Fruit fly (Drosophila melanogaster): ENCODE data around the gene CG34178.

CG34178 gene

DNA sequence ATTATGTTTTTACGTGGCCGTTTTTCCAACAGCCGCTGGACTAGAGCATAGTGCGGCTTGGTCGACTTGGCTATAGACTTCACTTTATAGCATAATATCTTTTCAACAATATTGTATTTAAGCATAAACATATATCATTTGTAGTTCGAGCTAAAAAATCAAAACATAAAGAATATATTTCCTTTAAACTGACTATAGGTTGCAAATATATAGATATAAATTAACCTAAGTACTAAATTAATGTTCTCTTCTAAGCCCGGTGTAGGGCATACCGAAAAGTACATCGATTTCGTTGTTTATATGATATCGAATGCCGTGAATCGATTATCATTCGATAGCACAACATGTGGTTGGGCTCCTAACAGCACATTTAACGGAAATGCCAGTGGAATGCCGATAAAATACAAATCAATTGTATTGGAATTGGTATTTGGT lies 14.9 kb downstream of the CG34178 start, which contains the start of gene MFS18 (continued):
- TF ChIP-seq NC2β (GFP tag; optimal IDR thresholded peaks at IDR 0.05) (peak; percentile 66), trh (GFP tag; optimal IDR thresholded peaks at IDR 0.05) (peak; percentile 92), corto (GFP tag; optimal IDR thresholded peaks at IDR 0.05) (no peak), CG10321 (GFP tag; IDR thresholded peaks at IDR 0.05) (peak; percentile 86), CG17568 (GFP tag; optimal IDR thresholded peaks at IDR 0.05) (no peak), CG17385 (GFP tag; optimal IDR thresholded peaks at IDR 0.05) (peak; percentile 92), CG17829 (tag; optimal IDR thresholded peaks at IDR 0.05) (peak; percentile 99), CG2875 (GFP tag; optimal IDR thresholded peaks at IDR 0.05) (peak; percentile 94), ERR (GFP tag; optimal IDR thresholded peaks at IDR 0.05) (peak; percentile 57), CG6791 (GFP tag; IDR thresholded peaks at IDR 0.05; ENCODE audit: partially characterized antibody) (peak; percentile 88), dm (GFP tag; optimal IDR thresholded peaks at IDR 0.05) (peak; percentile 98), CG30403 (GFP tag; optimal IDR thresholded peaks at IDR 0.05) (peak; percentile 98), CTCF (GFP tag; optimal IDR thresholded peaks at IDR 0.05) (peak; percentile 72), NK7.1 (GFP tag; optimal IDR thresholded peaks at IDR 0.05) (peak; percentile 92), lola (GFP tag; optimal IDR thresholded peaks at IDR 0.05) (peak in 1 of 3 experiments; percentile 99), CG34376 (GFP tag; optimal IDR thresholded peaks at IDR 0.05) (peak; percentile 96), Hmr (GFP tag; optimal IDR thresholded peaks at IDR 0.05) (peak; percentile 97), BtbVII (GFP tag; optimal IDR thresholded peaks at IDR 0.05) (peak; percentile 97), vfl (GFP tag; optimal IDR thresholded peaks at IDR 0.05) (peak; percentile 92), eve (GFP tag; optimal IDR thresholded peaks at IDR 0.05) (no peak), MBD-R2 (GFP tag; IDR thresholded peaks at IDR 0.05) (peak; percentile 98), dan (GFP tag; IDR thresholded peaks at IDR 0.05) (peak; percentile 95), CG3281 (GFP tag; optimal IDR thresholded peaks at IDR 0.05) (peak; percentile 98), CG18619 (GFP tag; optimal IDR thresholded peaks at IDR 0.05) (peak; percentile 92), btn (GFP tag; optimal IDR thresholded peaks at IDR 0.05) (peak; percentile 25), Asciz (GFP tag; optimal IDR thresholded peaks at IDR 0.05) (peak; percentile 99), tna (GFP tag; IDR thresholded peaks at IDR 0.05; ENCODE audit: partially characterized antibody) (peak; percentile 76), CG1602 (GFP tag; optimal IDR thresholded peaks at IDR 0.05) (peak; percentile 97), fd102C (GFP tag; optimal IDR thresholded peaks at IDR 0.05) (peak; percentile 87), CG9932 (GFP tag; IDR thresholded peaks at IDR 0.05) (peak; percentile 98), Atf-2 (GFP tag; optimal IDR thresholded peaks at IDR 0.05) (peak; percentile 95), CG9876 (GFP tag; optimal IDR thresholded peaks at IDR 0.05) (peak; percentile 60), Spps (tag; optimal IDR thresholded peaks at IDR 0.05) (peak; percentile 100), CG14441 (GFP tag; IDR thresholded peaks at IDR 0.05) (peak; percentile 99), caup (GFP tag; optimal IDR thresholded peaks at IDR 0.05; ENCODE audit: severe bottlenecking) (peak; percentile 97), Hsf (GFP tag; optimal IDR thresholded peaks at IDR 0.05) (peak; percentile 94), CG7987 (GFP tag; optimal IDR thresholded peaks at IDR 0.05) (peak; percentile 96), Nf-YB (GFP tag; optimal IDR thresholded peaks at IDR 0.05) (peak; percentile 84), Nf-YC (tag; optimal IDR thresholded peaks at IDR 0.05) (peak; percentile 87), Lpt (GFP tag; optimal IDR thresholded peaks at IDR 0.05) (no peak), bbx (GFP tag; IDR thresholded peaks at IDR 0.05; ENCODE audit: partially characterized antibody) (peak; percentile 93), D (optimal IDR thresholded peaks at IDR 0.05) (no peak), D (GFP tag; optimal IDR thresholded peaks at IDR 0.05) (peak; percentile 99), Pdp1 (GFP tag; optimal IDR thresholded peaks at IDR 0.05) (peak; percentile 85 to 87), abd-A (tag; optimal IDR thresholded peaks at IDR 0.05) (no peak), CG8089 (GFP tag; optimal IDR thresholded peaks at IDR 0.05) (peak; percentile 71), MTF-1 (GFP tag; optimal IDR thresholded peaks at IDR 0.05; ENCODE audit: borderline replicate concordance) (peak; percentile 93), Gug (GFP tag; IDR thresholded peaks at IDR 0.05) (peak; percentile 99), CG10274 (GFP tag; optimal IDR thresholded peaks at IDR 0.05) (peak; percentile 100), aop (GFP tag; IDR thresholded peaks at IDR 0.05) (peak; percentile 93), Hr39 (optimal IDR thresholded peaks at IDR 0.05) (no peak), CG8478 (optimal IDR thresholded peaks at IDR 0.05) (no peak)
